Worm (Caenorhabditis elegans) whole organism, L2 larva: ENCODE results near the gene T26C5.2.

ENCODE experiments used
- C34F6.9 ChIP-seq: fragments of 150-350 bp; optimal IDR thresholded peaks from 2 replicates; lab custom pipeline; 2014; ENCODE audit warnings: missing biosample characterization, missing genetic modification characterization
- F13H6.1 ChIP-seq: sonication (generic microtip); optimal IDR thresholded peaks from 2 replicates; lab custom pipeline; 2016; ENCODE audit warnings: missing genetic modification characterization, missing compliant biosample characterization
- R02D3.7 ChIP-seq: fragments of 150-350 bp; optimal IDR thresholded peaks from 2 replicates; lab custom pipeline; 2014; ENCODE audit warnings: missing biosample characterization, missing genetic modification characterization
- Y55F3AM.14 ChIP-seq: fragments of 200-800 bp; sonication (Bioruptor generic); optimal IDR thresholded peaks from 2 replicates; lab custom pipeline; 2018; ENCODE audit warnings: mild to moderate bottlenecking, missing genetic modification characterization, missing compliant biosample characterization
- alr-1 ChIP-seq: fragments of 150-350 bp; optimal IDR thresholded peaks from 2 replicates; lab custom pipeline; 2014; ENCODE audit warnings: missing biosample characterization, missing genetic modification characterization
- aly-2 ChIP-seq: fragments of 150-350 bp; optimal IDR thresholded peaks from 2 replicates; lab custom pipeline; 2014; ENCODE audit warnings: missing biosample characterization, missing genetic modification characterization
- ama-1 ChIP-seq: fragments of 150-350 bp; optimal IDR thresholded peaks from 2 replicates; lab custom pipeline; 2018; ENCODE audit warnings: inconsistent platforms
- ceh-16 ChIP-seq: fragments of 150-350 bp; optimal IDR thresholded peaks from 2 replicates; lab custom pipeline; 2014; ENCODE audit warnings: missing biosample characterization, missing genetic modification characterization
- ceh-82 ChIP-seq: fragments of 150-350 bp; optimal IDR thresholded peaks from 2 replicates; lab custom pipeline; 2014; ENCODE audit warnings: missing biosample characterization, missing genetic modification characterization
- dmd-4 ChIP-seq: sonication (generic microtip); optimal IDR thresholded peaks from 2 replicates; lab custom pipeline; 2017; ENCODE audit warnings: missing biosample characterization, missing genetic modification characterization
- egl-27 ChIP-seq: sonication (generic microtip); optimal IDR thresholded peaks from 3 replicates; lab custom pipeline; 2017; ENCODE audit warnings: missing biosample characterization, missing genetic modification reagents, missing genetic modification characterization
- elt-1 ChIP-seq: fragments of 150-350 bp; optimal IDR thresholded peaks from 2 replicates; lab custom pipeline; 2014; ENCODE audit warnings: missing biosample characterization, missing genetic modification characterization
- fos-1 ChIP-seq: fragments of 150-350 bp; optimal IDR thresholded peaks from 2 replicates; lab custom pipeline; 2014; ENCODE audit warnings: missing biosample characterization, missing genetic modification characterization
- gmeb-1 ChIP-seq: fragments of 150-350 bp; optimal IDR thresholded peaks from 2 replicates; lab custom pipeline; 2014; ENCODE audit warnings: missing biosample characterization, missing genetic modification characterization
- lin-11 ChIP-seq: fragments of 150-350 bp; sonication (generic microtip); optimal IDR thresholded peaks from 2 replicates; lab custom pipeline; 2014; ENCODE audit warnings: missing biosample characterization, missing genetic modification characterization, inconsistent platforms, mixed read lengths
- lin-13 ChIP-seq: fragments of 150-350 bp; optimal IDR thresholded peaks from 2 replicates; lab custom pipeline; 2014; ENCODE audit warnings: missing biosample characterization, missing genetic modification reagents, missing genetic modification characterization
- lsy-2 ChIP-seq, 2 experiments: fragments of 150-350 bp in 1 of 2; sonication (generic microtip) in 1 of 2; optimal IDR thresholded peaks; 2 replicates each; lab custom pipeline; 2014 to 2017; ENCODE audit warnings: missing biosample characterization in 2 of 2, missing genetic modification characterization in 2 of 2
- mab-5 ChIP-seq: fragments of 150-350 bp; optimal IDR thresholded peaks from 2 replicates; lab custom pipeline; 2014; ENCODE audit warnings: missing biosample characterization, missing genetic modification characterization
- mbf-1 ChIP-seq: sonication (generic microtip); optimal IDR thresholded peaks from 2 replicates; lab custom pipeline; 2017; ENCODE audit warnings: missing biosample characterization, missing genetic modification characterization
- nhr-10 ChIP-seq: sonication (generic microtip); optimal IDR thresholded peaks from 2 replicates; lab custom pipeline; 2017; ENCODE audit warnings: missing biosample characterization, missing genetic modification characterization
- nhr-11 ChIP-seq: fragments of 150-350 bp; optimal IDR thresholded peaks from 2 replicates; lab custom pipeline; 2014; ENCODE audit warnings: missing biosample characterization, missing genetic modification characterization
- nhr-21 ChIP-seq: fragments of 150-350 bp; optimal IDR thresholded peaks from 2 replicates; lab custom pipeline; 2014; ENCODE audit warnings: missing biosample characterization, missing genetic modification characterization
- nhr-23 ChIP-seq: fragments of 150-350 bp; optimal IDR thresholded peaks from 2 replicates; lab custom pipeline; 2014; ENCODE audit warnings: missing biosample characterization, missing genetic modification reagents, missing genetic modification characterization
- nhr-25 ChIP-seq: fragments of 150-350 bp; sonication (generic microtip); optimal IDR thresholded peaks from 3 replicates; lab custom pipeline; 2014; ENCODE audit warnings: missing biosample characterization, missing genetic modification characterization
- nhr-6 ChIP-seq: fragments of 150-350 bp; optimal IDR thresholded peaks from 2 replicates; lab custom pipeline; 2014; ENCODE audit warnings: missing biosample characterization, missing genetic modification characterization
- nhr-77 ChIP-seq: fragments of 150-350 bp; optimal IDR thresholded peaks from 2 replicates; lab custom pipeline; 2014; ENCODE audit warnings: missing biosample characterization, missing genetic modification characterization
- peb-1 ChIP-seq: fragments of 150-350 bp; optimal IDR thresholded peaks from 2 replicates; lab custom pipeline; 2014; ENCODE audit warnings: missing biosample characterization, missing genetic modification characterization
- sem-4 ChIP-seq: fragments of 150-350 bp; optimal IDR thresholded peaks from 2 replicates; lab custom pipeline; 2014; ENCODE audit warnings: missing biosample characterization, missing genetic modification reagents, missing genetic modification characterization
- skn-1 ChIP-seq: sonication (generic microtip); optimal IDR thresholded peaks from 2 replicates; lab custom pipeline; 2017; ENCODE audit warnings: missing biosample characterization, missing genetic modification characterization
- sma-9 ChIP-seq, 2 experiments: fragments of 150-350 bp in 1 of 2; sonication (generic microtip) in 1 of 2; optimal IDR thresholded peaks; 2 replicates each; lab custom pipeline; 2014 to 2016; ENCODE audit warnings: missing genetic modification characterization in 2 of 2, mild to moderate bottlenecking in 1 of 2, missing biosample characterization in 1 of 2, missing compliant biosample characterization in 1 of 2, missing genetic modification reagents in 1 of 2, moderate library complexity in 1 of 2
- snpc-4 ChIP-seq: fragments of 150-350 bp; optimal IDR thresholded peaks from 2 replicates; lab custom pipeline; 2014; ENCODE audit warnings: missing biosample characterization, missing genetic modification characterization
- unc-39 ChIP-seq: fragments of 150-350 bp; optimal IDR thresholded peaks from 2 replicates; lab custom pipeline; 2014; ENCODE audit warnings: missing biosample characterization, missing genetic modification characterization
- unc-55 ChIP-seq: fragments of 150-350 bp; sonication (generic microtip); optimal IDR thresholded peaks from 3 replicates; lab custom pipeline; 2014; ENCODE audit warnings: missing biosample characterization, missing genetic modification reagents, missing genetic modification characterization
- unc-62 ChIP-seq: fragments of 150-350 bp; optimal IDR thresholded peaks from 2 replicates; lab custom pipeline; 2014; ENCODE audit warnings: missing biosample characterization, missing genetic modification reagents, missing genetic modification characterization
- zag-1 ChIP-seq: fragments of 150-350 bp; optimal IDR thresholded peaks from 2 replicates; lab custom pipeline; 2014; ENCODE audit warnings: missing biosample characterization, missing genetic modification characterization
- ztf-1 ChIP-seq: fragments of 200-800 bp; sonication (Bioruptor generic); conservative IDR thresholded peaks from 2 replicates; pipeline ENCODE4 v1.3.6; 2022; ENCODE audit warnings: missing genetic modification characterization, missing compliant biosample characterization
- ztf-4 ChIP-seq: fragments of 150-350 bp; optimal IDR thresholded peaks from 2 replicates; lab custom pipeline; 2014; ENCODE audit warnings: missing biosample characterization, missing genetic modification characterization

T26C5.2 gene

DNA sequence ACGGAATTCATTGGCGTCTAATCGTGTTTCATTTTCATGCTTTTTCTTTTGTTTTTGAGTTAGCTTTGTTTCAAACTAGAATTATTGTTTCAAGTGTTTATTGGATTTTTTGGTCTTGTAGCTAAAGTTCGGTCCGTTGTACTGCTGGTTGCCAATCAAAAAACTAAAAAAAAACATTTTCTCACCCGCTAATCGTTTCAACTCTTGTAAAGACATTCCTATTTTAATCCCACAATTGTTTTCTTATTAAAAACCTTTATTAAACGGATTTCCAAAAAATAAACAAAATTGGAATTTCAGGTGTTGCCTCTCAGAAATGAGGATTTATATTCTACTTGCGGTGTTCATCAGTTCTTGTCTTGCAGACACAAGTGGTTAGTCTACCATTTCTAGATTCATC, at the start of gene T26C5.2:
Gene T26C5.2, plus strand, starts transcription at position 301 of the 400 bp plus-strand sequence.
- TF ChIP-seq fos-1 (tag; lab: Kevin White, UChicago) = no peak

DNA sequence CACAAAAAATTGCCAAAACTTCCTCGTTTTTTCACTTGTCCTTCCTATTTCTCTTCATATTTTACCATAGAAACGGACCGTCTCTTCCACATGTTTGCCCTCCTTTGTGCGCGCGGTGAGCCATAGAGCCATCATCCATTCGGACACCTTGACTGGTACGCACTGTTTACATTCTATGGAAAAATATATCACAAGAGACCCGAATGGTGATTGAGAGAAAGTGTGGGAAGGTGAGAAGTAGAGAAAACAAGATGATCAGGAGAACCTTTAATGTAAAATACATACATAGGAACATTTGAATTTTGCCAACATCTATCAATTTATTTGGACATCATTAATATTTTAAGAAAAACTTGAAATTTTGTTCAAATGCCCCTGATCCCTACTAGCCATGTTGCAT, 47.1 kb upstream of the T26C5.2 start:
- TF ChIP-seq lin-13 (GFP tag; lab: Kevin White, UChicago) = no peak

DNA sequence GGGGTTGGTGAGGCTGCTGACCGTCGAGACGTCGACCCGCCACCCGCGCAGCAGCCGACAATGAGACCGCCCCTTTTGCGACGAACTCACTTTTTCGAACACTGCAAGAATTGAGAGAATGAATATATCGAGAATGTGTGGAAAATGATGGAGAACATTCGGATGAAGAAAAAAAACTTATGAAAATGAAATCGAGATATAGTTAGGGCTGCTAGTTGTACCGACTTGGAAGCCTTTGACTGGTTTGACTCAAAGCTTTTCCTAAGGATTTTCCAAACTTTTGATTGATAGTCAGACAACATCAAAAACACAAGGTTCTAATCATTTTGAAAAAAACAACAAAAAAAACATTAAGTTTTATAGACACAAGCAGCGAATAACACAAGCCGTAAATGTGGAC, 44.6 kb upstream of the T26C5.2 start, which contains the start of gene sym-2:
Gene sym-2, minus strand, starts transcription at position 101 of the 400 bp plus-strand sequence.
- no peak for TF ChIP-seq zag-1 (tag; lab: Kevin White, UChicago)
- no peak for TF ChIP-seq unc-62 (GFP tag; lab: Kevin White, UChicago)
- no peak for TF ChIP-seq nhr-10 (tag; lab: Kevin White, UChicago)
- no peak for TF ChIP-seq lsy-2 (tag; optimal IDR thresholded peaks at IDR 0.05; lab: Kevin White, UChicago)
- TF ChIP-seq gmeb-1 (tag; lab: Kevin White, UChicago) = no peak
- no peak for TF ChIP-seq mab-5 (tag; lab: Kevin White, UChicago)
- TF ChIP-seq ceh-82 (tag; lab: Kevin White, UChicago) = no peak
- no peak for TF ChIP-seq sma-9 (GFP tag; optimal IDR thresholded peaks at IDR 0.05; lab: Kevin White, UChicago)
- no peak for TF ChIP-seq sma-9 (tag; optimal IDR thresholded peaks at IDR 0.05; lab: Kevin White, UChicago)
- no peak for TF ChIP-seq elt-1
- no peak for TF ChIP-seq aly-2
- no peak for TF ChIP-seq ztf-4 (tag; lab: Kevin White, UChicago)
- no peak for TF ChIP-seq sem-4 (tag; lab: Kevin White, UChicago)
- TF ChIP-seq snpc-4 (tag; lab: Kevin White, UChicago) = no peak
- no peak for TF ChIP-seq nhr-23 (tag; lab: Kevin White, UChicago)

DNA sequence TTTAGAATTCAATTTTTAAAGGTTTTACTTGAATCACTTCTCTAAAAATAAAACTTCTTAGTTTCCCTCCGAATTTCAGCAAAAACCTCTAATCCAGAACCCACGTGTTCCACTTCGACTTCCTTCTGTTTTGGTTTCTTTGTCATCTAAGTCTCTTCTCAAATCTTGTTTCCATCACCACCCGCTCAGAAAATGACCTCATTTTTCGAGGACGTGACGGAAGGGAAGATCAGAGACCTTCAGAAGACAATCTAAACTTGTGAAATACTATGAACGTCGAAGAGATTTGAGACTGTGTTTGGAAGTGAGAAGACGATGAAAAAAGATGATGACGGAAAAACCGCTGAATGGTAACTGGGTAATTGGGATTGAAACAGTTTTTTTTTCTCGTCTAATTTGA, 43.4 kb upstream of the T26C5.2 start:
- no peak for TF ChIP-seq lsy-2 (tag; optimal IDR thresholded peaks at IDR 0.05; lab: Kevin White, UChicago)
- no peak for TF ChIP-seq Y55F3AM.14
- peak; percentile 5 for TF ChIP-seq sma-9 (GFP tag; optimal IDR thresholded peaks at IDR 0.05; lab: Kevin White, UChicago)
- TF ChIP-seq sma-9 (tag; optimal IDR thresholded peaks at IDR 0.05; lab: Kevin White, UChicago) = no peak
- peak; percentile 68 for TF ChIP-seq nhr-25 (tag; lab: Kevin White, UChicago)
- peak; percentile 15 for TF ChIP-seq egl-27
- no peak for TF ChIP-seq unc-55 (GFP tag; lab: Kevin White, UChicago)
- TF ChIP-seq ceh-16 (tag; lab: Kevin White, UChicago) = no peak

DNA sequence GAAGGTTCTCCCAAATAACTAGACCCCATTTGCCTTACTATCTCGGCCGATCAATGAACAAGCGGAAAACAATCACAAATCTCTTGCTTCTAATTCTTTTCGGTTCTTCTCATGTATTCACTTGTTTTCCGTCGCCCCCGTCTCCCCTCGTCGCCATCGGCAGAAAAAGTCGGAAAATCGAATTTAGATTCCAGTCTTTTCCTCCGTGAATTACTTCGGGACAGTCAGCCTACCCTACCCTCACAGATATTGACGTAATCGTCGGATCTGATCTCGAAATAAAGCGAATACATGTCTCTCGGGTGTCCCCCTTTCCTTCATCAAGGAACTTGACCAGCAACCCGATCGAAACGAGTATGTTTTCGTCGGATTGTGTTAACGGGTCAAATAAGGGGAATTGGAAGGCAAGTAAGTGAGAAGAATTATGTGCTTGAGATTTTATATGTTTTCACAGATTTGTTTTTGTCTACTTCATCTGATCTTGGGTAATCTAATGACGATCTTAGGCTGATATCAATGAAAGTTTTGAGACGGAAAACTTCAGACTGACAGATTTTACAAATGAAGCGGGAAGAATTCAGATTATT, 42.4 kb upstream of the T26C5.2 start:
- TF ChIP-seq nhr-11 (no peak), ceh-16 (tag; lab: Kevin White, UChicago) (peak; percentile 30)

DNA sequence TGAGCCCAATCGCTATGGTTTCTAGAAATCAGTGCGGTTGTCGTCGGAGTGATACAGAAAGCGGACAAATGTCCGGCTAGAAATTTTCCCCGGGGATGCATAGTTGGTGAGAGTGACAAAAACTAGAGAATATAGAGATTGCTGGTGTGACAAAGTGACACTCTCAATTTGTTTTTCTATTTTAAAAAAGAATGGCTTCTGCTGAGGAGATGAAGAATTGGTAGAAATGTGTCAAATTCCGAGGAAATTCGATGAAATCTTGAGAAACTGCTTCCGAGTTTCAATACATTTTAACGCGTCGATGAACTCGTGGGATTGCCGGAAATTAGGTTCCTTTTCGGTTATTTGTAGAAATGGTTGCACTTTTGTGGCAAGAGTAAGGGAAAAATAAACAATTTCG, 38.8 kb upstream of the T26C5.2 start, which contains the start of gene twk-4:
Gene twk-4, minus strand, starts transcription at position 101 of the 400 bp plus-strand sequence.
- TF ChIP-seq skn-1 (tag; lab: Kevin White, UChicago) (no peak), R02D3.7 (no peak), egl-27 (no peak), nhr-25 (tag; lab: Kevin White, UChicago) (no peak), elt-1 (no peak), nhr-21 (no peak), unc-55 (GFP tag; lab: Kevin White, UChicago) (no peak), ztf-1 (no peak), mbf-1 (no peak), lin-11 (no peak), ama-1 (lab: Kevin White, UChicago) (no peak), peb-1 (tag; lab: Kevin White, UChicago) (no peak), nhr-6 (tag; lab: Kevin White, UChicago) (no peak)

DNA sequence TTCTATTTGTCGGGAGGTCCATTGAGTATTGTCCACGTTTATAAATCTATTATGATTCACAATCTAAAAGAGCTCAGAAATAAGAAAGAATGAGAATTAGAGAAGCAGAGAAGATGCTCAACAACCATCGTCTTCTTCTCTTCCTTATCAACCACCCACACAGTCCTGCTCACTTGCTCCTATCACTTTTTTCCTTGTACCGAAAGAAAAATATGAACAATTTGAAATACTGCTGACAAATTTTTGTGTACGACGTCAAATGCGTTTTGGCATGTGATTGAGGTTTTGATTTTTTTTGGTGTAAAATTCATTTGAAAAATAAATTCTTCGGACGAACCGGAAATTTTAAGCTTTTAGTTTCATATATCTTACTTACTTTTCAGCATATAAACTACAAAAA, 36.7 kb upstream of the T26C5.2 start:
- TF ChIP-seq mbf-1 = no peak
- peak; percentile 79 for TF ChIP-seq fos-1 (tag; lab: Kevin White, UChicago)
- TF ChIP-seq sma-9 (GFP tag; optimal IDR thresholded peaks at IDR 0.05; lab: Kevin White, UChicago) = peak; percentile 27
- TF ChIP-seq sma-9 (tag; optimal IDR thresholded peaks at IDR 0.05; lab: Kevin White, UChicago) = no peak
- no peak for TF ChIP-seq lsy-2 (tag; optimal IDR thresholded peaks at IDR 0.05; lab: Kevin White, UChicago)
- no peak for TF ChIP-seq nhr-77 (tag; lab: Kevin White, UChicago)
- TF ChIP-seq skn-1 (tag; lab: Kevin White, UChicago) = peak; percentile 8
- no peak for TF ChIP-seq nhr-11
- TF ChIP-seq C34F6.9 (tag; lab: Kevin White, UChicago) = no peak
- TF ChIP-seq ztf-1 = no peak
- no peak for TF ChIP-seq ceh-82 (tag; lab: Kevin White, UChicago)
- TF ChIP-seq nhr-23 (tag; lab: Kevin White, UChicago) = no peak
- no peak for TF ChIP-seq unc-62 (GFP tag; lab: Kevin White, UChicago)
- no peak for TF ChIP-seq R02D3.7
- no peak for TF ChIP-seq unc-39 (tag; lab: Kevin White, UChicago)
- TF ChIP-seq gmeb-1 (tag; lab: Kevin White, UChicago) = no peak
- no peak for TF ChIP-seq peb-1 (tag; lab: Kevin White, UChicago)
- no peak for TF ChIP-seq alr-1 (tag; lab: Kevin White, UChicago)
- no peak for TF ChIP-seq ama-1 (lab: Kevin White, UChicago)
- no peak for TF ChIP-seq ztf-4 (tag; lab: Kevin White, UChicago)
- no peak for TF ChIP-seq F13H6.1 (tag; lab: Kevin White, UChicago)
- no peak for TF ChIP-seq dmd-4
- no peak for TF ChIP-seq sem-4 (tag; lab: Kevin White, UChicago)
